Fruit fly (Drosophila melanogaster) whole organism, wandering third instar larva: ENCODE measurements around the gene Gmd.

Experiments
- CG9705 ChIP-seq: fragments of 200-800 bp; sonication (Bioruptor generic); optimal IDR thresholded peaks from 2 replicates; lab custom pipeline; 2018; ENCODE audit warnings: missing biosample characterization, mild to moderate bottlenecking, missing genetic modification characterization
- Hr78 ChIP-seq: fragments of >200 bp; optimal IDR thresholded peaks from 2 replicates; lab custom pipeline; 2017; ENCODE audit warnings: missing biosample characterization, missing genetic modification characterization
- Mio ChIP-seq: sonication (Bioruptor generic); optimal IDR thresholded peaks from 2 replicates; lab custom pipeline; 2016; ENCODE audit warnings: missing biosample characterization, missing genetic modification characterization
- Sp1 ChIP-seq: fragments of 200-800 bp; sonication (Bioruptor generic); optimal IDR thresholded peaks from 3 replicates; lab custom pipeline; 2019; ENCODE audit warnings: missing biosample characterization, mild to moderate bottlenecking, missing genetic modification characterization, moderate library complexity
- brk ChIP-seq: fragments of 200-800 bp; sonication (Bioruptor generic); optimal IDR thresholded peaks from 2 replicates; lab custom pipeline; 2016; ENCODE audit warnings: missing biosample characterization, mild to moderate bottlenecking, missing genetic modification characterization
- jim ChIP-seq: fragments of 175-275, 200-325 bp; sonication (Bioruptor generic); optimal IDR thresholded peaks from 2 replicates; lab custom pipeline; 2016; ENCODE audit warnings: missing biosample characterization, mild to moderate bottlenecking, missing genetic modification characterization
- pan ChIP-seq: fragments of >200 bp; optimal IDR thresholded peaks from 2 replicates; lab custom pipeline; 2017
- sv ChIP-seq: fragments of 200-800 bp; sonication (Bioruptor generic); optimal IDR thresholded peaks from 3 replicates; lab custom pipeline; 2016; ENCODE audit warnings: missing biosample characterization, missing genetic modification characterization
- tai ChIP-seq: sonication (Bioruptor generic); optimal IDR thresholded peaks from 2 replicates; lab custom pipeline; 2016; ENCODE audit warnings: missing biosample characterization, missing genetic modification characterization
- woc ChIP-seq: sonication (Bioruptor generic); optimal IDR thresholded peaks from 2 replicates; lab custom pipeline; 2016; ENCODE audit warnings: missing biosample characterization, mild to moderate bottlenecking, missing genetic modification characterization

DNA sequence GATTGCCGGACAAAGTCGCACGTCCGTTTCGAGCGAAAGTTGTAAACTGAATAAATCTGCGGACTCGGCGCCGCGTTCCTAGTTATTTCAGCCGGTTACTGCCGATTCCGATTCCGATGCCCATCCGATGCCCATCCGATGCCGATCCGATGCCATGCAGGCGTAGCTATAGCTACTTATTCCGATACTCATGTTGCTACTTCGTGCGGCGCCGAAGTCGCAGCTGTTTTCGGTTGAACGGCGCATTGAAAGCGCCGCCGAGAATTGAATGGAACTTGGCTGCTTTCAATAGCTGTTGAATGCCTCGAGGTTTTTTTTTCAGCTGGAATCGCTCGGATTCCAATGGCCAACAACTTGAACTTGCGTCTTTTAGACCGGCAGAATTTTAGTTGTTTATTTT, 48.5 kb downstream of the Gmd start:
- TF ChIP-seq Sp1 (GFP tag; lab: Kevin White, UChicago) = no peak
- TF ChIP-seq sv (GFP tag; lab: Kevin White, UChicago) = no peak
- TF ChIP-seq Hr78 (GFP tag; lab: Kevin White, UChicago) = no peak
- no peak for TF ChIP-seq pan (lab: Kevin White, UChicago)
- TF ChIP-seq woc (GFP tag; lab: Kevin White, UChicago) = no peak
- no peak for TF ChIP-seq brk (GFP tag; lab: Kevin White, UChicago)
- no peak for TF ChIP-seq jim (GFP tag; lab: Kevin White, UChicago)
- no peak for TF ChIP-seq tai (GFP tag; lab: Kevin White, UChicago)
- no peak for TF ChIP-seq CG9705
- TF ChIP-seq Mio (GFP tag; lab: Kevin White, UChicago) = no peak
